Worm (Caenorhabditis elegans): Measurements from ENCODE around the gene olrn-1.

The olrn-1 gene

ce11 chrX:15509681-15510080, 27.8 kb upstream of the olrn-1 start, which contains the start of gene eat-20:
Gene eat-20, plus strand, starts transcription at chrX:15510011.
- no peak for TF ChIP-seq lin-35 (GFP tag; optimal IDR thresholded peaks at IDR 0.05)
- peak; percentile 47 for TF ChIP-seq lin-14 (GFP tag; optimal IDR thresholded peaks at IDR 0.05)
- no peak for TF ChIP-seq lin-13 (GFP tag; optimal IDR thresholded peaks at IDR 0.05)
- no peak for TF ChIP-seq snpc-4 (tag; optimal IDR thresholded peaks at IDR 0.05)
- TF ChIP-seq mab-9 (GFP tag; IDR thresholded peaks at IDR 0.05) = no peak
- TF ChIP-seq pax-3 (tag; optimal IDR thresholded peaks at IDR 0.05) = no peak
- TF ChIP-seq elt-3 (tag; optimal IDR thresholded peaks at IDR 0.05) = peak in 1 of 6 experiments; percentile 46
- no peak for TF ChIP-seq fkh-10 (GFP tag; optimal IDR thresholded peaks at IDR 0.05)
- no peak for TF ChIP-seq vab-15 (tag; optimal IDR thresholded peaks at IDR 0.05)
- no peak for TF ChIP-seq hlh-17 (GFP tag; optimal IDR thresholded peaks at IDR 0.05; ENCODE audit: borderline replicate concordance)
- TF ChIP-seq unc-98 (GFP tag; IDR thresholded peaks at IDR 0.05) = no peak
- no peak for TF ChIP-seq C04F5.9 (tag; optimal IDR thresholded peaks at IDR 0.05)
- peak; percentile 73 for TF ChIP-seq nhr-85 (tag)
- no peak for TF ChIP-seq C16A3.4 (tag; optimal IDR thresholded peaks at IDR 0.05)
- no peak for TF ChIP-seq nhr-237 (tag; optimal IDR thresholded peaks at IDR 0.05)

- TF ChIP-seq ceh-88 (GFP tag; IDR thresholded peaks at IDR 0.05) = no peak
- no peak for TF ChIP-seq fkh-8 (tag; optimal IDR thresholded peaks at IDR 0.05)
- TF ChIP-seq egl-13 (tag; optimal IDR thresholded peaks at IDR 0.05) = no peak
- TF ChIP-seq efl-3 (GFP tag; optimal IDR thresholded peaks at IDR 0.05) = no peak
- TF ChIP-seq lsy-2 (tag; optimal IDR thresholded peaks at IDR 0.05) = no peak
- TF ChIP-seq lir-3 (tag; optimal IDR thresholded peaks at IDR 0.05; ENCODE audit: poor library complexity) = no peak
- no peak for TF ChIP-seq ces-1 (GFP tag; optimal IDR thresholded peaks at IDR 0.05)
- TF ChIP-seq fos-1 (tag; optimal IDR thresholded peaks at IDR 0.05) = no peak
- no peak for TF ChIP-seq jun-1 (tag; optimal IDR thresholded peaks at IDR 0.05)
- no peak for TF ChIP-seq ztf-11 (tag; optimal IDR thresholded peaks at IDR 0.05)
- TF ChIP-seq nhr-28 (tag; optimal IDR thresholded peaks at IDR 0.05) = no peak
- TF ChIP-seq swsn-7 (tag; optimal IDR thresholded peaks at IDR 0.05) = no peak
Measured at ce11 chrX:15514547-15514946, 22.9 kb upstream of the olrn-1 start.

- TF ChIP-seq lin-39 (tag; optimal IDR thresholded peaks at IDR 0.05) (no peak), ceh-8 (GFP tag; optimal IDR thresholded peaks at IDR 0.05) (peak; percentile 63)
Measured at ce11 chrX:15515798-15516197, 21.7 kb upstream of the olrn-1 start.

ce11 chrX:15528472-15528871, 9.0 kb upstream of the olrn-1 start:
- TF ChIP-seq nhr-20 (tag; optimal IDR thresholded peaks at IDR 0.05) (no peak), elt-3 (tag; optimal IDR thresholded peaks at IDR 0.05) (no peak), ztf-4 (tag; optimal IDR thresholded peaks at IDR 0.05) (no peak), nhr-11 (tag; optimal IDR thresholded peaks at IDR 0.05) (no peak), alr-1 (tag; optimal IDR thresholded peaks at IDR 0.05; ENCODE audit: borderline replicate concordance) (no peak), tlp-1 (tag; optimal IDR thresholded peaks at IDR 0.05) (no peak), unc-86 (tag; optimal IDR thresholded peaks at IDR 0.05) (no peak), nhr-71 (tag; optimal IDR thresholded peaks at IDR 0.05) (no peak), pag-3 (tag; optimal IDR thresholded peaks at IDR 0.05; ENCODE audit: borderline replicate concordance, insufficient read depth) (no peak), zip-4 (GFP tag; optimal IDR thresholded peaks at IDR 0.05) (no peak)
